Worm (Caenorhabditis elegans) whole organism, mixed stage, embryonic: Measurements from ENCODE around the gene F07C4.6.

Experiments
- M03D4.4 ChIP-seq: sonication (generic microtip); optimal IDR thresholded peaks from 2 replicates; lab custom pipeline; 2017; ENCODE audit warnings: mild to moderate bottlenecking, missing genetic modification characterization, missing compliant biosample characterization
- bed-3 ChIP-seq: fragments of 200-800 bp; sonication (Bioruptor generic); optimal IDR thresholded peaks from 3 replicates; lab custom pipeline; 2018; ENCODE audit warnings: mild to moderate bottlenecking, missing genetic modification characterization, moderate library complexity, missing compliant biosample characterization
- blmp-1 ChIP-seq: fragments of 150-350 bp; optimal IDR thresholded peaks from 2 replicates; lab custom pipeline; 2014; ENCODE audit warnings: missing biosample characterization, missing genetic modification characterization
- ceh-39 ChIP-seq: fragments of 150-350 bp; optimal IDR thresholded peaks from 2 replicates; lab custom pipeline; 2014; ENCODE audit warnings: missing biosample characterization, missing genetic modification characterization
- ceh-43 ChIP-seq: fragments of 200-800 bp; sonication (Bioruptor generic); optimal IDR thresholded peaks from 2 replicates; lab custom pipeline; 2018; ENCODE audit warnings: mild to moderate bottlenecking, missing genetic modification characterization, moderate library complexity, missing compliant biosample characterization
- ceh-83 ChIP-seq: fragments of 200-800 bp; sonication (Bioruptor generic); optimal IDR thresholded peaks from 2 replicates; lab custom pipeline; 2018; ENCODE audit warnings: mild to moderate bottlenecking, missing genetic modification characterization, missing compliant biosample characterization
- ces-1 ChIP-seq: fragments of 150-350 bp; optimal IDR thresholded peaks from 2 replicates; lab custom pipeline; 2014; ENCODE audit warnings: missing biosample characterization, missing genetic modification reagents, missing genetic modification characterization
- cnd-1 ChIP-seq: fragments of 200-800 bp; sonication (Bioruptor generic); optimal IDR thresholded peaks from 2 replicates; lab custom pipeline; 2018; ENCODE audit warnings: mild to moderate bottlenecking, missing genetic modification characterization, missing compliant biosample characterization
- drap-1 ChIP-seq: fragments of 200-800 bp; sonication (Bioruptor generic); optimal IDR thresholded peaks from 3 replicates; lab custom pipeline; 2018; ENCODE audit warnings: mild to moderate bottlenecking, missing genetic modification characterization, missing compliant biosample characterization
- elt-1 ChIP-seq: sonication (generic microtip); optimal IDR thresholded peaks from 2 replicates; lab custom pipeline; 2017; ENCODE audit warnings: missing genetic modification characterization, mild to moderate bottlenecking, missing compliant biosample characterization, antibody characterized with exemption, moderate library complexity, borderline replicate concordance; ENCODE audit not compliant: insufficient read depth
- flh-1 ChIP-seq: fragments of 200-800 bp; sonication (Bioruptor generic); optimal IDR thresholded peaks from 2 replicates; lab custom pipeline; 2018; ENCODE audit warnings: mild to moderate bottlenecking, missing genetic modification characterization, moderate library complexity, missing compliant biosample characterization
- ham-2 ChIP-seq: fragments of 200-800 bp; sonication (Bioruptor generic); optimal IDR thresholded peaks from 2 replicates; lab custom pipeline; 2018; ENCODE audit warnings: mild to moderate bottlenecking, missing genetic modification characterization, missing compliant biosample characterization
- hlh-1 ChIP-seq: fragments of 150-350 bp; optimal IDR thresholded peaks from 2 replicates; lab custom pipeline; 2014; ENCODE audit warnings: missing biosample characterization, missing genetic modification reagents, missing genetic modification characterization
- lin-13 ChIP-seq: fragments of 150-350 bp; optimal IDR thresholded peaks from 2 replicates; lab custom pipeline; 2014; ENCODE audit warnings: missing biosample characterization, missing genetic modification characterization
- lin-32 ChIP-seq: fragments of 200-800 bp; sonication (Bioruptor generic); optimal IDR thresholded peaks from 2 replicates; lab custom pipeline; 2018; ENCODE audit warnings: mild to moderate bottlenecking, missing genetic modification characterization, missing compliant biosample characterization
- lsy-2 ChIP-seq: fragments of 150-350 bp; optimal IDR thresholded peaks from 2 replicates; lab custom pipeline; 2014; ENCODE audit warnings: missing biosample characterization, missing genetic modification characterization
- mab-5 ChIP-seq: fragments of 150-350 bp; optimal IDR thresholded peaks from 2 replicates; lab custom pipeline; 2014; ENCODE audit warnings: missing biosample characterization, missing genetic modification characterization
- mep-1 ChIP-seq: fragments of 150-350 bp; optimal IDR thresholded peaks from 2 replicates; lab custom pipeline; 2017; ENCODE audit warnings: missing biosample characterization, missing genetic modification reagents, missing genetic modification characterization, inconsistent platforms
- nhr-12 ChIP-seq: fragments of 150-350 bp; optimal IDR thresholded peaks from 2 replicates; lab custom pipeline; 2014; ENCODE audit warnings: missing biosample characterization, missing genetic modification characterization
- nhr-2 ChIP-seq: fragments of 150-350 bp; optimal IDR thresholded peaks from 2 replicates; lab custom pipeline; 2014; ENCODE audit warnings: missing biosample characterization, missing genetic modification characterization
- nhr-237 ChIP-seq: fragments of 150-350 bp; optimal IDR thresholded peaks from 2 replicates; lab custom pipeline; 2014; ENCODE audit warnings: missing biosample characterization, missing genetic modification characterization
- nhr-28 ChIP-seq: fragments of 150-350 bp; optimal IDR thresholded peaks from 2 replicates; lab custom pipeline; 2014; ENCODE audit warnings: missing biosample characterization, missing genetic modification characterization
- nhr-76 ChIP-seq: sonication (generic microtip); optimal IDR thresholded peaks from 2 replicates; lab custom pipeline; 2017; ENCODE audit warnings: missing biosample characterization, missing genetic modification characterization
- pha-4 ChIP-seq: fragments of 150-350 bp; optimal IDR thresholded peaks from 2 replicates; lab custom pipeline; 2018; ENCODE audit warnings: missing biosample characterization, missing genetic modification reagents, missing genetic modification characterization
- sem-2 ChIP-seq: fragments of 200-800 bp; sonication (Bioruptor generic); optimal IDR thresholded peaks from 2 replicates; lab custom pipeline; 2018; ENCODE audit warnings: mild to moderate bottlenecking, missing genetic modification characterization, missing compliant biosample characterization
- snpc-4 ChIP-seq: fragments of 150-350 bp; optimal IDR thresholded peaks from 2 replicates; lab custom pipeline; 2014; ENCODE audit warnings: missing biosample characterization, missing genetic modification characterization
- sptf-1 ChIP-seq: sonication (generic microtip); optimal IDR thresholded peaks from 2 replicates; lab custom pipeline; 2017; ENCODE audit warnings: mild to moderate bottlenecking, missing genetic modification characterization, moderate library complexity, missing compliant biosample characterization
- tbx-8 ChIP-seq: fragments of 200-800 bp; sonication (Bioruptor generic); optimal IDR thresholded peaks from 2 replicates; lab custom pipeline; 2018; ENCODE audit warnings: mild to moderate bottlenecking, missing genetic modification characterization, moderate library complexity, missing compliant biosample characterization
- unc-120 ChIP-seq: sonication (generic microtip); optimal IDR thresholded peaks from 2 replicates; lab custom pipeline; 2017; ENCODE audit warnings: missing genetic modification characterization, missing compliant biosample characterization; ENCODE audit not compliant: poor library complexity, severe bottlenecking
- unc-39 ChIP-seq: fragments of 150-350 bp; optimal IDR thresholded peaks from 2 replicates; lab custom pipeline; 2014; ENCODE audit warnings: missing biosample characterization, missing genetic modification characterization
- unc-62 ChIP-seq: fragments of 150-350 bp; optimal IDR thresholded peaks from 2 replicates; lab custom pipeline; 2014; ENCODE audit warnings: missing biosample characterization, missing genetic modification reagents, missing genetic modification characterization
- zip-8 ChIP-seq: fragments of 150-350 bp; optimal IDR thresholded peaks from 2 replicates; lab custom pipeline; 2014; ENCODE audit warnings: missing biosample characterization, missing genetic modification characterization
- ztf-11 ChIP-seq: fragments of 150-350 bp; optimal IDR thresholded peaks from 2 replicates; lab custom pipeline; 2014; ENCODE audit warnings: missing biosample characterization, missing genetic modification characterization

The F07C4.6 gene

ce11 chrV:7639787-7640186 is 13.1 kb downstream of the F07C4.6 start, which contains the start of gene F07C4.10:
Gene F07C4.10 (minus strand): TSS chrV:7639887.
- no peak for TF ChIP-seq nhr-76 (tag; lab: Kevin White, UChicago)
- TF ChIP-seq ceh-43 (GFP tag; lab: Kevin White, UChicago), result no peak
- no peak for TF ChIP-seq mab-5 (tag; lab: Kevin White, UChicago)
- TF ChIP-seq ham-2 (GFP tag; lab: Kevin White, UChicago), result no peak

- TF ChIP-seq nhr-12 (no peak), unc-62 (GFP tag; lab: Kevin White, UChicago) (no peak), nhr-237 (tag; lab: Kevin White, UChicago) (no peak), unc-39 (tag; lab: Kevin White, UChicago) (no peak)
Observed at ce11 chrV:7641718-7642117, 15.1 kb downstream of the F07C4.6 start.

ce11 chrV:7643416-7643815 is 16.8 kb downstream of the F07C4.6 start, which contains the start of gene F07C4.11:
Gene F07C4.11 (minus strand): TSS chrV:7643516.
- no peak for TF ChIP-seq drap-1
- no peak for TF ChIP-seq ztf-11
- no peak for TF ChIP-seq unc-62 (GFP tag; lab: Kevin White, UChicago)
- TF ChIP-seq cnd-1, result no peak
- no peak for TF ChIP-seq unc-120
- TF ChIP-seq pha-4 (tag; lab: Kevin White, UChicago), result no peak
- no peak for TF ChIP-seq lin-13
- TF ChIP-seq blmp-1 (tag; lab: Kevin White, UChicago), result no peak
- no peak for TF ChIP-seq unc-39 (tag; lab: Kevin White, UChicago)
- no peak for TF ChIP-seq flh-1
- TF ChIP-seq nhr-76 (tag; lab: Kevin White, UChicago), result no peak
- TF ChIP-seq snpc-4 (tag; lab: Kevin White, UChicago), result no peak
- TF ChIP-seq hlh-1 (tag; lab: Kevin White, UChicago), result no peak
- no peak for TF ChIP-seq zip-8 (tag; lab: Kevin White, UChicago)
- TF ChIP-seq M03D4.4, result no peak
- TF ChIP-seq sptf-1 (tag; lab: Kevin White, UChicago), result no peak

ce11 chrV:7645454-7645853 is 18.8 kb downstream of the F07C4.6 start, which contains the start of gene str-47:
Gene str-47 (plus strand): TSS chrV:7645754.
- TF ChIP-seq mab-5 (tag; lab: Kevin White, UChicago) (no peak), ceh-39 (no peak), nhr-76 (tag; lab: Kevin White, UChicago) (no peak), ztf-11 (no peak), sem-2 (no peak)

- TF ChIP-seq mep-1 (no peak), ztf-11 (no peak), nhr-76 (tag; lab: Kevin White, UChicago) (no peak)
- TF ChIP-seq, all 35 proteins: peak for 0
Observed at ce11 chrV:7647147-7647546, 20.5 kb downstream of the F07C4.6 start.

ce11 chrV:7649963-7650362 is 23.3 kb downstream of the F07C4.6 start:
- TF ChIP-seq lin-32, result no peak
- TF ChIP-seq unc-62 (GFP tag; lab: Kevin White, UChicago), result no peak
- no peak for TF ChIP-seq tbx-8 (GFP tag; lab: Kevin White, UChicago)
- no peak for TF ChIP-seq mep-1
- no peak for TF ChIP-seq ceh-39
- no peak for TF ChIP-seq elt-1
- no peak for TF ChIP-seq unc-39 (tag; lab: Kevin White, UChicago)
- no peak for TF ChIP-seq blmp-1 (tag; lab: Kevin White, UChicago)
- no peak for TF ChIP-seq sptf-1 (tag; lab: Kevin White, UChicago)
- TF ChIP-seq M03D4.4, result no peak
- TF ChIP-seq ceh-43 (GFP tag; lab: Kevin White, UChicago), result no peak
- no peak for TF ChIP-seq unc-120
- TF ChIP-seq ces-1 (GFP tag; lab: Kevin White, UChicago), result no peak
- TF ChIP-seq nhr-28 (tag; lab: Kevin White, UChicago), result no peak
- TF ChIP-seq ceh-83 (GFP tag; lab: Kevin White, UChicago), result no peak
- TF ChIP-seq nhr-2 (tag; lab: Kevin White, UChicago), result no peak
- no peak for TF ChIP-seq flh-1
- no peak for TF ChIP-seq sem-2
- TF ChIP-seq lsy-2, result no peak
- no peak for TF ChIP-seq bed-3 (GFP tag; lab: Kevin White, UChicago)
